Fruit fly (Drosophila melanogaster) whole organism, wandering third instar larva: ENCODE measurements around the gene C3G.

Experiments used
- Abd-B ChIP-seq: fragments of >200 bp; optimal IDR thresholded peaks from 2 replicates; lab custom pipeline; 2017; ENCODE audit warnings: missing biosample characterization, missing genetic modification characterization
- CG32264 ChIP-seq: fragments of 200-800 bp; sonication (Bioruptor generic); optimal IDR thresholded peaks from 2 replicates; lab custom pipeline; 2016; ENCODE audit warnings: missing biosample characterization, missing genetic modification characterization
- CG9705 ChIP-seq: fragments of 200-800 bp; sonication (Bioruptor generic); optimal IDR thresholded peaks from 2 replicates; lab custom pipeline; 2018; ENCODE audit warnings: missing biosample characterization, mild to moderate bottlenecking, missing genetic modification characterization
- CrebA ChIP-seq: fragments of 200-800 bp; sonication (Bioruptor generic); optimal IDR thresholded peaks from 2 replicates; lab custom pipeline; 2016; ENCODE audit warnings: missing biosample characterization, mild to moderate bottlenecking, missing genetic modification characterization, borderline replicate concordance
- Dfd ChIP-seq: fragments of >200 bp; optimal IDR thresholded peaks from 2 replicates; lab custom pipeline; 2017; ENCODE audit warnings: missing biosample characterization, missing genetic modification characterization
- Dif ChIP-seq: fragments of 200-275, 200-300 bp; sonication (Bioruptor generic); optimal IDR thresholded peaks from 2 replicates; lab custom pipeline; 2018; ENCODE audit warnings: missing biosample characterization, missing genetic modification characterization; ENCODE audit not compliant: partially characterized antibody
- GATAd ChIP-seq: sonication (Bioruptor generic); optimal IDR thresholded peaks from 2 replicates; lab custom pipeline; 2016; ENCODE audit warnings: missing biosample characterization, missing genetic modification characterization
- HLH106 ChIP-seq: fragments of 200-800 bp; optimal IDR thresholded peaks from 3 replicates; lab custom pipeline; 2019; ENCODE audit warnings: missing biosample characterization, mild to moderate bottlenecking, missing genetic modification characterization, moderate library complexity
- Hnf4 ChIP-seq: fragments of 200-800 bp; sonication (Bioruptor generic); optimal IDR thresholded peaks from 2 replicates; lab custom pipeline; 2016; ENCODE audit warnings: missing biosample characterization, mild to moderate bottlenecking, missing genetic modification characterization
- Hr78 ChIP-seq: fragments of >200 bp; optimal IDR thresholded peaks from 2 replicates; lab custom pipeline; 2017; ENCODE audit warnings: missing biosample characterization, missing genetic modification characterization
- Hr83 ChIP-seq: fragments of 200-300 bp; sonication (Bioruptor generic); optimal IDR thresholded peaks from 2 replicates; lab custom pipeline; 2016; ENCODE audit warnings: missing biosample characterization, mild to moderate bottlenecking, missing genetic modification characterization, moderate library complexity; ENCODE audit not compliant: poor library complexity, severe bottlenecking
- Jra ChIP-seq: sonication (Bioruptor generic); optimal IDR thresholded peaks from 2 replicates; lab custom pipeline; 2016; ENCODE audit warnings: missing biosample characterization, missing genetic modification characterization
- Mio ChIP-seq: sonication (Bioruptor generic); optimal IDR thresholded peaks from 2 replicates; lab custom pipeline; 2016; ENCODE audit warnings: missing biosample characterization, missing genetic modification characterization
- Myc ChIP-seq: fragments of >200 bp; optimal IDR thresholded peaks from 2 replicates; lab custom pipeline; 2017
- N ChIP-seq: fragments of >200 bp; optimal IDR thresholded peaks from 2 replicates; lab custom pipeline; 2018; ENCODE audit warnings: missing biosample characterization, missing external identifiers, missing genetic modification characterization
- OdsH ChIP-seq: fragments of 200-800 bp; sonication (Bioruptor generic); optimal IDR thresholded peaks from 2 replicates; lab custom pipeline; 2016; ENCODE audit warnings: missing biosample characterization, mild to moderate bottlenecking, missing genetic modification characterization
- Rel ChIP-seq, 2 experiments: fragments of 200-800 bp; sonication (Bioruptor generic) in 1 of 2; optimal IDR thresholded peaks; 2 replicates in 1 of 2; 3 replicates in 1 of 2; lab custom pipeline; 2016 to 2019; ENCODE audit warnings: mild to moderate bottlenecking in 2 of 2, missing biosample characterization in 2 of 2, missing genetic modification characterization in 2 of 2, moderate library complexity in 1 of 2
- Sp1 ChIP-seq: fragments of 200-800 bp; sonication (Bioruptor generic); optimal IDR thresholded peaks from 3 replicates; lab custom pipeline; 2019; ENCODE audit warnings: missing biosample characterization, mild to moderate bottlenecking, missing genetic modification characterization, moderate library complexity
- Vsx2 ChIP-seq: fragments of 200-300, 225-300 bp; sonication (Bioruptor generic); optimal IDR thresholded peaks from 2 replicates; lab custom pipeline; 2018; ENCODE audit warnings: missing biosample characterization, missing genetic modification characterization; ENCODE audit not compliant: partially characterized antibody
- br ChIP-seq: fragments of 200-800 bp; sonication (Bioruptor generic); optimal IDR thresholded peaks from 2 replicates; lab custom pipeline; 2016; ENCODE audit warnings: missing biosample characterization, missing genetic modification characterization
- brk ChIP-seq: fragments of 200-800 bp; sonication (Bioruptor generic); optimal IDR thresholded peaks from 2 replicates; lab custom pipeline; 2016; ENCODE audit warnings: missing biosample characterization, mild to moderate bottlenecking, missing genetic modification characterization
- dl ChIP-seq, 2 experiments: fragments of 175-275, 200-275 bp in 1 of 2; fragments of 200-275 bp in 1 of 2; sonication (Bioruptor generic); optimal IDR thresholded peaks; lab custom pipeline; 2018; ENCODE audit warnings: mild to moderate bottlenecking in 2 of 2, missing biosample characterization in 2 of 2, missing genetic modification characterization in 2 of 2, moderate library complexity in 2 of 2; ENCODE audit not compliant: partially characterized antibody in 2 of 2, insufficient read depth in 1 of 2
- dmrt93B ChIP-seq: fragments of 200-800 bp; sonication (Bioruptor generic); optimal IDR thresholded peaks from 2 replicates; lab custom pipeline; 2018; ENCODE audit warnings: missing biosample characterization, mild to moderate bottlenecking, missing genetic modification characterization
- dsf ChIP-seq: sonication (Bioruptor generic); optimal IDR thresholded peaks from 2 replicates; lab custom pipeline; 2016; ENCODE audit warnings: missing biosample characterization, missing genetic modification characterization, borderline replicate concordance
- ey ChIP-seq: fragments of 200-800 bp; sonication (Bioruptor generic); optimal IDR thresholded peaks from 2 replicates; lab custom pipeline; 2016; ENCODE audit warnings: missing biosample characterization, missing genetic modification characterization
- foxo ChIP-seq, 2 experiments: fragments of 200-800 bp; sonication (Bioruptor generic); optimal IDR thresholded peaks; 2 replicates in 1 of 2; 3 replicates in 1 of 2; lab custom pipeline; 2016 to 2017; ENCODE audit warnings: missing biosample characterization in 2 of 2, missing genetic modification characterization in 2 of 2
- fru ChIP-seq: fragments of 200-800 bp; sonication (Bioruptor generic); optimal IDR thresholded peaks from 3 replicates; lab custom pipeline; 2016; ENCODE audit warnings: missing biosample characterization, mild to moderate bottlenecking, missing genetic modification characterization
- h ChIP-seq: fragments of 200-800 bp; sonication (Bioruptor generic); optimal IDR thresholded peaks from 3 replicates; lab custom pipeline; 2016; ENCODE audit warnings: missing biosample characterization, mild to moderate bottlenecking, missing genetic modification characterization
- jim ChIP-seq: fragments of 175-275, 200-325 bp; sonication (Bioruptor generic); optimal IDR thresholded peaks from 2 replicates; lab custom pipeline; 2016; ENCODE audit warnings: missing biosample characterization, mild to moderate bottlenecking, missing genetic modification characterization
- lola ChIP-seq: fragments of >200 bp; optimal IDR thresholded peaks from 2 replicates; lab custom pipeline; 2017; ENCODE audit warnings: missing biosample characterization, missing genetic modification characterization
- pan ChIP-seq: fragments of >200 bp; optimal IDR thresholded peaks from 2 replicates; lab custom pipeline; 2017
- psq ChIP-seq: fragments of 200-800 bp; sonication (Bioruptor generic); optimal IDR thresholded peaks from 3 replicates; lab custom pipeline; 2017; ENCODE audit warnings: missing biosample characterization, mild to moderate bottlenecking, missing genetic modification characterization, moderate library complexity
- rgr ChIP-seq: fragments of 200-800 bp; sonication (Bioruptor generic); optimal IDR thresholded peaks from 3 replicates; lab custom pipeline; 2016; ENCODE audit warnings: missing biosample characterization, mild to moderate bottlenecking, missing genetic modification characterization
- sage ChIP-seq: fragments of 200-800 bp; sonication (Bioruptor generic); optimal IDR thresholded peaks from 2 replicates; lab custom pipeline; 2016; ENCODE audit warnings: missing biosample characterization, mild to moderate bottlenecking, missing genetic modification characterization
- sv ChIP-seq: fragments of 200-800 bp; sonication (Bioruptor generic); optimal IDR thresholded peaks from 3 replicates; lab custom pipeline; 2016; ENCODE audit warnings: missing biosample characterization, missing genetic modification characterization
- tai ChIP-seq: sonication (Bioruptor generic); optimal IDR thresholded peaks from 2 replicates; lab custom pipeline; 2016; ENCODE audit warnings: missing biosample characterization, missing genetic modification characterization
- usp ChIP-seq: fragments of >200 bp; optimal IDR thresholded peaks from 2 replicates; lab custom pipeline; 2017; ENCODE audit warnings: missing biosample characterization, missing genetic modification characterization
- woc ChIP-seq: sonication (Bioruptor generic); optimal IDR thresholded peaks from 2 replicates; lab custom pipeline; 2016; ENCODE audit warnings: missing biosample characterization, mild to moderate bottlenecking, missing genetic modification characterization

Gene C3G

DNA sequence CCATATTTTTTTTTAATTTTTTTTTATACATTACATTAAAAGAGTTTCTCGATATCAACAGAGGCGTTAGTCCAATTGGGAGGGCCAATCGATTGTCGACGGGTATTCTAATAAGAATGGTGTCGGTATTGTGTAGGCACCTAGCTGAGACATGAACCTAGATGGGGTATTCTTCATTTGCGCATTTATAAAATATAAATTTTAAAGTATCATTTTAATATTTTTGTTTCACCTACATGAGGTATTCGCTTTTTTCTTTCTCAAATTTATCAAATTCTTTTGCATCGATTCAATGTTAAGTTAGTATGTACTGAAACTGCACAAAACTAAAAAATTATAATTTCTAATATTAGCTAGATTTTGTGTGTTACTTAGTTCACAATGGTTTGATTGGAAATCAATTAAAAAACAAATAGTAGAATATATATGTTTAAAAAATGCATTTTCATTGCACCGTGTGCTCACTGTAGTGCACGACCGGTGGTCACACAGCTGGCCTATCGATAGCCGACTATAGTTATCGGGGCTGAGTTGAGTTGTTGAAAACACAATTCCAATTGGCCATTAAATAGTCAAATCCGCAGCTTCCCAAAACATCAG, 40.5 kb upstream of the C3G start, which contains the start of the genes CG14435 and Tmf:
Gene CG14435, minus strand, starts transcription at position 81 of the 600 bp plus-strand sequence.
Gene Tmf, plus strand, starts transcription at position 501 of the 600 bp plus-strand sequence.
- no peak for TF ChIP-seq CG32264 (GFP tag; lab: Kevin White, UChicago)
- peak; percentile 17 for TF ChIP-seq sage (GFP tag; lab: Kevin White, UChicago)
- no peak for TF ChIP-seq Dfd (GFP tag; lab: Kevin White, UChicago)
- TF ChIP-seq tai (GFP tag; lab: Kevin White, UChicago): no peak
- no peak for TF ChIP-seq Vsx2 (GFP tag; lab: Kevin White, UChicago)
- peak; percentile 67 for TF ChIP-seq sv
- no peak for TF ChIP-seq brk (GFP tag; lab: Kevin White, UChicago)
- TF ChIP-seq Hr78 (GFP tag; lab: Kevin White, UChicago): no peak
- TF ChIP-seq Abd-B (GFP tag; lab: Kevin White, UChicago): no peak
- no peak for TF ChIP-seq Rel (GFP tag; optimal IDR thresholded peaks at IDR 0.05; lab: Kevin White, UChicago)
- TF ChIP-seq Rel (tag; optimal IDR thresholded peaks at IDR 0.05; lab: Kevin White, UChicago): peak; percentile 43
- peak; percentile 47 for TF ChIP-seq dsf (GFP tag; lab: Kevin White, UChicago)
- TF ChIP-seq psq (GFP tag; lab: Kevin White, UChicago): peak; percentile 69
- TF ChIP-seq Hr83 (GFP tag; lab: Kevin White, UChicago): no peak
- no peak for TF ChIP-seq N (GFP tag; lab: Kevin White, UChicago)
- TF ChIP-seq dmrt93B (GFP tag; lab: Kevin White, UChicago): peak; percentile 71
- TF ChIP-seq lola: no peak
- TF ChIP-seq CrebA (GFP tag; lab: Kevin White, UChicago): no peak
- no peak for TF ChIP-seq Jra (GFP tag; lab: Kevin White, UChicago)
- peak; percentile 42 for TF ChIP-seq br (GFP tag; lab: Kevin White, UChicago)
- TF ChIP-seq Sp1 (GFP tag; lab: Kevin White, UChicago): peak; percentile 81
- TF ChIP-seq Myc (lab: Kevin White, UChicago): no peak
- TF ChIP-seq foxo (GFP tag; optimal IDR thresholded peaks at IDR 0.05; lab: Kevin White, UChicago): peak in 1 of 2 experiments; percentile 82
- TF ChIP-seq ey (GFP tag; lab: Kevin White, UChicago): peak; percentile 54
- TF ChIP-seq jim (GFP tag; lab: Kevin White, UChicago): no peak
- no peak for TF ChIP-seq Mio
- TF ChIP-seq GATAd (GFP tag; lab: Kevin White, UChicago): no peak
- no peak for TF ChIP-seq Hnf4 (GFP tag; lab: Kevin White, UChicago)
- TF ChIP-seq usp: no peak
- peak; percentile 86 for TF ChIP-seq HLH106 (tag; lab: Kevin White, UChicago)
- peak; percentile 76 for TF ChIP-seq rgr
- peak; percentile 68 for TF ChIP-seq woc (GFP tag; lab: Kevin White, UChicago)
- peak; percentile 73 for TF ChIP-seq CG9705 (GFP tag; lab: Kevin White, UChicago)
- peak; percentile 70 for TF ChIP-seq fru
- TF ChIP-seq h: peak; percentile 69
- TF ChIP-seq Dif (GFP tag; lab: Kevin White, UChicago): no peak
- TF ChIP-seq pan (lab: Kevin White, UChicago): no peak
- no peak for TF ChIP-seq dl (GFP tag; optimal IDR thresholded peaks at IDR 0.05; lab: Kevin White, UChicago; ENCODE audit: insufficient read depth in 1 of 2, partially characterized antibody in 2 of 2)
- peak; percentile 56 for TF ChIP-seq OdsH (GFP tag; lab: Kevin White, UChicago)

dm6 chrX:6832584-6832983, 29.2 kb upstream of the C3G start, which contains the start of gene mAChR-C:
Gene mAChR-C, minus strand, starts transcription at chrX:6832684.
- TF ChIP-seq Abd-B (GFP tag; lab: Kevin White, UChicago) (no peak), Sp1 (GFP tag; lab: Kevin White, UChicago) (no peak), dmrt93B (GFP tag; lab: Kevin White, UChicago) (no peak), OdsH (GFP tag; lab: Kevin White, UChicago) (no peak), pan (lab: Kevin White, UChicago) (no peak), GATAd (GFP tag; lab: Kevin White, UChicago) (no peak), br (GFP tag; lab: Kevin White, UChicago) (no peak), sv (no peak), tai (GFP tag; lab: Kevin White, UChicago) (no peak), N (GFP tag; lab: Kevin White, UChicago) (no peak), HLH106 (tag; lab: Kevin White, UChicago) (no peak)
